Fruit fly (Drosophila melanogaster) whole organism, prepupa: ENCODE data around the gene CG43638.

ENCODE experiments used
- Blimp-1 ChIP-seq: fragments of 200-800 bp; sonication (Bioruptor generic); optimal IDR thresholded peaks from 3 replicates; lab custom pipeline; 2017; ENCODE audit warnings: missing biosample characterization, missing genetic modification characterization, mild to moderate bottlenecking, moderate library complexity, missing genetic modification reagents
- CG3919 ChIP-seq: fragments of 200-800 bp; sonication (Bioruptor generic); optimal IDR thresholded peaks from 3 replicates; lab custom pipeline; 2016; ENCODE audit warnings: missing biosample characterization, missing genetic modification characterization
- Ets96B ChIP-seq: fragments of 200-800 bp; optimal IDR thresholded peaks from 2 replicates; lab custom pipeline; 2019; ENCODE audit warnings: missing biosample characterization, mild to moderate bottlenecking, missing genetic modification characterization, moderate library complexity
- OdsH ChIP-seq: fragments of 200-800 bp; sonication (Bioruptor generic); optimal IDR thresholded peaks from 3 replicates; lab custom pipeline; 2016; ENCODE audit warnings: missing biosample characterization, missing genetic modification characterization
- eg ChIP-seq: fragments of 200-800 bp; sonication (Bioruptor generic); IDR thresholded peaks from 3 replicates; pipeline ENCODE4 v1.3.6; 2022; ENCODE audit warnings: missing biosample characterization, missing genetic modification characterization
- fkh ChIP-seq: fragments of 200-800 bp; sonication (Bioruptor generic); optimal IDR thresholded peaks from 3 replicates; lab custom pipeline; 2017; ENCODE audit warnings: missing biosample characterization, mild to moderate bottlenecking, missing genetic modification characterization, moderate library complexity

DNA sequence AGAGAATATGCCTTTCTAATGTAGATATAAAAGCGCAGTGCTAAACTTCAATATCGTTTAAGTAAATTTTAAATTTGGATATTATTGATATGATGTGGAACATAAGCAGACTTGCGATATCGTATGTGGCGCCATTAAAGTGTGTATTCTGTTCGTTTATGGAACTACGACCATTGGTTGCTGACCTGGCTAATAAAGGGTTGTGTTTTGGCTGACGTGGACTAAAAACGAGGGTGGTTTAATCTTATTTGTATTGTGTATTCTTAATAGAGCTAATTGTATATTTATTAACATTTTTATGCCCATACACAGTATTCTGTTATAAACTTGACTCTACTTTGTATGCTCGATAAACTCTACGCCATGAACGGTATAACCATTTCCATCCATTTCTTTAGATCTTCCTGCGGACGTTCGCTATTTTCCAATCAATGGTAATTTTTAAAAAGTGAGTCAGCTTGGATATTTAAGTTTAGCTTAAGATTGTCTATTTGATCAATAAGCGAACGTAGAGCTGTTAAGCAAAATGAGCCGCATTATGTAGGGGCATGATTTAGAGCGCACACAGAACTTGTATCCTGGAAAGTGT lies 22.4 kb downstream of the CG43638 start:
- no peak for TF ChIP-seq fkh
- TF ChIP-seq Blimp-1 (GFP tag; lab: Kevin White, UChicago), result no peak
- no peak for TF ChIP-seq eg (GFP tag; lab: Robert Waterston, UW)
- no peak for TF ChIP-seq Ets96B (tag; lab: Kevin White, UChicago)
- no peak for TF ChIP-seq OdsH (GFP tag; lab: Kevin White, UChicago)
- no peak for TF ChIP-seq CG3919 (GFP tag; lab: Kevin White, UChicago)
